Fruit fly (Drosophila melanogaster): Measurements from ENCODE around the gene CG4884.
"Not testable (repeated sequence)": the region's sequence is repeated elsewhere in the genome, so short reads cannot be mapped to it uniquely, and the experiment has no call there.

The CG4884 gene

DNA sequence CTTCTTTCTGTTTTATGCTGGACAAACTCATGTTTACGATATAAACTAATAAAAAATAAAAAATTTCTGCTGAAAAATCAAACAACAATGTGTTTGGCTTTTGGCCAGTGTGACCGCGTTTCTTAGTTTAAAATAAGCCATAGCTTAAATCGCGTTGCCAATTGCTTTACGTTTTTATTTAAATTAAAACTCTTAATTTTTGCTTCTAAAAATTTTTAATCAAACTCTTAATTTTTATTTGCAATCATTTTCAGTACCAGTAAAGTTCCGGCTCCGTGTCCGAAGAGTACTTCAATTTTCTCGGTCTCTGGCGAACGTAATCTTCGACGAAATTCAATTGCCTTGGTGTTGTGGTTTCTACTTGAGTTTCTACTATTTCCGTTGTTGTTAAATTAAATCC lies at the start of gene CG4884, which contains the start of gene CG42487:
Gene CG4884 (minus strand): TSS at position 101 of the 400 bp plus-strand sequence.
Gene CG42487 (minus strand): TSS at position 101 of the 400 bp plus-strand sequence.
- not testable (repeated sequence) for TF ChIP-seq fd85E (GFP tag; optimal IDR thresholded peaks at IDR 0.05); CG16779 (tag; optimal IDR thresholded peaks at IDR 0.05); OdsH (GFP tag; optimal IDR thresholded peaks at IDR 0.05)

DNA sequence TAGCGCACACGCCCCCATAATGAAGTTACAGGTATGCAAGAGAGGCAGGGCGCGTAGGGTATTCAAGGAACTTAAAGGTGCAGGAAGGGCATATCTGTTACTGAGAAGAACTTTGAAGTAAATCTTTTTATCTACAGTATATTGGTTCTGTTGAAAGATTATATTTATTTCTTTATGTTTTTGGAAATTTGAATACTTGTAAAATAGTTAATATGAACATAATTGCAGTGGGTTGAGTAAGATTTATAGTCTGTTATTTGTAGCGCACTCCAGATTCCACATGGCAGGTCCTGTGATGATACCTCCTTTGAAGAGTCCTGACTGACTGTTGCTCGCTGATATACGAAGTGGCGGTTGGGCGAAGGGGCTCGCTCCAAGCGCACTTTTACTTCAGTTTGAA lies 45.0 kb upstream of the CG4884 start:
- TF ChIP-seq Eip78C (GFP tag) (peak; percentile 60), CG6276 (GFP tag; optimal IDR thresholded peaks at IDR 0.05) (no peak)

DNA sequence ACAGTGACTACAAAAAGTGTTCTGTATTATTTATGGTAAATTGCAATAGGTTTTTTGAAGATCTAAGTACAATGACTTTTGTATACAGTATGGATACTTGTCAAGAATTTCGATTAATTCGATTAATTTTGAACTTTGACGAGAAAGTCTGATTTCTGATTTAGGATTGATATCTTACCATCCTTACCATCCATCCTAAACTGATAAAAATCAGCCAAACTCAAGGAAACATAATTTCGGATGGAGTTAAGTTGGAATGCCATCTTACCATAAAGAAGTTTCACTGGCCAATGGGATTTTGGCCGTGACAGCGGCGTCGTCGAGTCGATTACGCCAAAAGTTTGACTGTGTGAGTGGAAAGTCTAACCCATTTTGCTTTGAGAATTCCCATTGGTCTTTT lies 31.6 kb upstream of the CG4884 start, which contains the start of gene CG4815:
Gene CG4815 (minus strand): TSS at position 101 of the 400 bp plus-strand sequence.
- no peak for TF ChIP-seq esn (GFP tag; optimal IDR thresholded peaks at IDR 0.05)
- no peak for TF ChIP-seq CG11902 (GFP tag; optimal IDR thresholded peaks at IDR 0.05)
- TF ChIP-seq Ets96B (tag; optimal IDR thresholded peaks at IDR 0.05) = no peak
- no peak for TF ChIP-seq Ets21C (GFP tag; optimal IDR thresholded peaks at IDR 0.05)
- TF ChIP-seq CG8319 (GFP tag; optimal IDR thresholded peaks at IDR 0.05) = no peak
- TF ChIP-seq svp (GFP tag) = peak; percentile 14

dm6 chr3R:27988647-27989430 lies 29.8 kb upstream of the CG4884 start:
- no peak for TF ChIP-seq fd85E (GFP tag; optimal IDR thresholded peaks at IDR 0.05)
- peak; percentile 7 for TF ChIP-seq CG11762 (GFP tag; optimal IDR thresholded peaks at IDR 0.05; ENCODE audit: insufficient read depth)
- no peak for TF ChIP-seq Blimp-1 (GFP tag; optimal IDR thresholded peaks at IDR 0.05)
- TF ChIP-seq fkh (GFP tag; optimal IDR thresholded peaks at IDR 0.05) = no peak
- TF ChIP-seq CG3032 (tag; optimal IDR thresholded peaks at IDR 0.05) = no peak
- peak; percentile 32 for TF ChIP-seq CG31627 (GFP tag; optimal IDR thresholded peaks at IDR 0.05)
- no peak for TF ChIP-seq CG9139 (GFP tag; optimal IDR thresholded peaks at IDR 0.05)
- TF ChIP-seq net (GFP tag; optimal IDR thresholded peaks at IDR 0.05) = peak; percentile 41
- TF ChIP-seq CG6808 (GFP tag; optimal IDR thresholded peaks at IDR 0.05) = no peak
- no peak for TF ChIP-seq CG16779 (tag; optimal IDR thresholded peaks at IDR 0.05)
- peak; percentile 49 for TF ChIP-seq CG10631 (GFP tag; optimal IDR thresholded peaks at IDR 0.05)
- TF ChIP-seq salr (GFP tag; optimal IDR thresholded peaks at IDR 0.05) = peak in 1 of 2 experiments; percentile 86
- peak; percentile 79 for TF ChIP-seq svp (GFP tag)
- TF ChIP-seq dsx (GFP tag; optimal IDR thresholded peaks at IDR 0.05; ENCODE audit: poor library complexity, severe bottlenecking) = no peak
- no peak for TF ChIP-seq esn (GFP tag; optimal IDR thresholded peaks at IDR 0.05)
- no peak for TF ChIP-seq Eip93F (GFP tag; optimal IDR thresholded peaks at IDR 0.05)
- TF ChIP-seq CG6276 (GFP tag; optimal IDR thresholded peaks at IDR 0.05) = peak; percentile 61
- peak; percentile 49 for TF ChIP-seq OdsH (GFP tag; optimal IDR thresholded peaks at IDR 0.05)
- TF ChIP-seq CG11294 (GFP tag; IDR thresholded peaks at IDR 0.05) = peak; percentile 55
- peak; percentile 12 for TF ChIP-seq vri (GFP tag; optimal IDR thresholded peaks at IDR 0.05)
- TF ChIP-seq Hr38 (GFP tag; optimal IDR thresholded peaks at IDR 0.05) = no peak
- no peak for TF ChIP-seq CG8319 (GFP tag; optimal IDR thresholded peaks at IDR 0.05)
- TF ChIP-seq Ets96B (tag; optimal IDR thresholded peaks at IDR 0.05) = no peak
- peak; percentile 12 for TF ChIP-seq CG8632 (GFP tag; optimal IDR thresholded peaks at IDR 0.05)
- no peak for TF ChIP-seq CG7368 (GFP tag; optimal IDR thresholded peaks at IDR 0.05)
- TF ChIP-seq dac (GFP tag; optimal IDR thresholded peaks at IDR 0.05) = peak; percentile 27
- peak; percentile 24 for TF ChIP-seq Hr39 (GFP tag; optimal IDR thresholded peaks at IDR 0.05)
- TF ChIP-seq CG34406 (GFP tag; optimal IDR thresholded peaks at IDR 0.05) = peak; percentile 14
- TF ChIP-seq CG4318 (GFP tag; optimal IDR thresholded peaks at IDR 0.05) = peak; percentile 67
- TF ChIP-seq Ets21C (GFP tag; optimal IDR thresholded peaks at IDR 0.05) = no peak
- no peak for TF ChIP-seq Smox (GFP tag; optimal IDR thresholded peaks at IDR 0.05)
- no peak for TF ChIP-seq cyc (GFP tag; optimal IDR thresholded peaks at IDR 0.05)
- no peak for TF ChIP-seq CG6854 (GFP tag; optimal IDR thresholded peaks at IDR 0.05)
- TF ChIP-seq Sox15 (GFP tag; optimal IDR thresholded peaks at IDR 0.05) = peak; percentile 12
- TF ChIP-seq CG11902 (GFP tag; optimal IDR thresholded peaks at IDR 0.05) = peak; percentile 24
- peak; percentile 3 for TF ChIP-seq Met (GFP tag; optimal IDR thresholded peaks at IDR 0.05)
- TF ChIP-seq acj6 (GFP tag; optimal IDR thresholded peaks at IDR 0.05) = peak; percentile 7
- TF ChIP-seq Eip75B (GFP tag; optimal IDR thresholded peaks at IDR 0.05) = no peak
- peak; percentile 75 for TF ChIP-seq Gug (GFP tag; IDR thresholded peaks at IDR 0.05)
- peak; percentile 34 for TF ChIP-seq CG10669 (GFP tag; optimal IDR thresholded peaks at IDR 0.05)
- TF ChIP-seq CG6792 (GFP tag; optimal IDR thresholded peaks at IDR 0.05) = peak; percentile 15
